Worm (Caenorhabditis elegans): Measurements from ENCODE around the gene ztf-14.

DNA sequence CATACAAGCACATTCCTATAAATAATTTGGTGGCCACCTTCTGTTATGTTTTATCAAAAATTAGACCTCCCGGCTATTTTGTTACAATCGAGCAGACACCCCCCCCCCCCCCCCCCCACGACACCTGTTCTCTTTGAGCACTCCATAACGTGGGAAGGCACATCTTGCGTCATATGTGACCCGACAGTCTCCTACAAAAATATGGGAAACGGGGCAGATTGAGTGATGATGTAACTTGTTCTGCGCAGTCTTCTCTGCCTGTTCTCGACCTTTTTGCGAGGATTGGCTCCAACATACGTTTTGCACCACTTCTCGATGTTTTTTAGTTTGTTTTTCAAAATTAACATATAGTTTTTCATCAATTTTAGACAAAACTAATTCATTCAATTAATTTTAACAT, 48.4 kb upstream of the ztf-14 start:
- TF ChIP-seq unc-39 (tag; optimal IDR thresholded peaks at IDR 0.05) (no peak), elt-1 (tag; optimal IDR thresholded peaks at IDR 0.05; ENCODE audit: borderline replicate concordance, insufficient read depth) (no peak), unc-62 (GFP tag; optimal IDR thresholded peaks at IDR 0.05) (no peak), mep-1 (tag; optimal IDR thresholded peaks at IDR 0.05) (no peak), nhr-237 (tag; optimal IDR thresholded peaks at IDR 0.05) (no peak), mab-5 (tag; optimal IDR thresholded peaks at IDR 0.05) (no peak), nhr-12 (tag; optimal IDR thresholded peaks at IDR 0.05) (no peak), nhr-28 (tag; optimal IDR thresholded peaks at IDR 0.05) (no peak), snpc-4 (tag; optimal IDR thresholded peaks at IDR 0.05) (no peak), ces-1 (GFP tag; optimal IDR thresholded peaks at IDR 0.05) (no peak), ztf-11 (tag; optimal IDR thresholded peaks at IDR 0.05) (no peak), lin-13 (tag; optimal IDR thresholded peaks at IDR 0.05) (no peak)
